Fruit fly (Drosophila melanogaster) whole organism, embryonic: Measurements from ENCODE around the gene CG12147.

Experiments
- CG4854 ChIP-seq: fragments of 200-800 bp; sonication (Bioruptor generic); optimal IDR thresholded peaks from 2 replicates; lab custom pipeline; 2016; ENCODE audit warnings: missing biosample characterization, missing genetic modification characterization, inconsistent platforms
- fd102C ChIP-seq: fragments of 200-800 bp; sonication (Bioruptor generic); optimal IDR thresholded peaks from 2 replicates; lab custom pipeline; 2018; ENCODE audit warnings: missing biosample characterization, mild to moderate bottlenecking, missing genetic modification characterization, moderate library complexity

DNA sequence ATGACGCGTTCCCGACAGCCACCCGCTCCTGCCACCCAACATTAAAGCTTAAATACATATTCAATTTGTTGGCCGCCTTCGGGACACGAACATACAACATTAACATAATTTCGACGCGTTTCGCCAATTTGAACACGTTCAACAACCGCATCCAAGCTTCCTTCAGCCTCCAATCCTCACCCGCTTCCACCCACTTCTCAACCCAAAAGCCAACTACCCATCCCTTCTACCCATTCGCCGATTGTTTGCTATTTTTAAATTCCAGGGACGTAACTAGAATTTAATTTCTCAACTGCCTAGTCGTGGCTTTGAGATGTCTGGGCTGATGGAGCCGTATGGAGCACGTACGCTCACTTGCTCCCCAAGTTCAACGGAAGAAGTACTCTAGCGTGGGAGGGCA, 2.7 kb upstream of the CG12147 start:
- TF ChIP-seq CG4854 (GFP tag; lab: Kevin White, UChicago) (no peak), fd102C (GFP tag; lab: Kevin White, UChicago) (no peak)
